Fruit fly (Drosophila melanogaster) whole organism, wandering third instar larva: ENCODE data around the gene Tmx3.
A peak's percentile ranks its signal among the peaks of the same experiment; 100 is the strongest.

Experiments used
- Abd-B ChIP-seq: fragments of >200 bp; optimal IDR thresholded peaks from 2 replicates; lab custom pipeline; 2017; ENCODE audit warnings: missing biosample characterization, missing genetic modification characterization
- CrebA ChIP-seq: fragments of 200-800 bp; sonication (Bioruptor generic); optimal IDR thresholded peaks from 2 replicates; lab custom pipeline; 2016; ENCODE audit warnings: missing biosample characterization, mild to moderate bottlenecking, missing genetic modification characterization, borderline replicate concordance
- Dfd ChIP-seq: fragments of >200 bp; optimal IDR thresholded peaks from 2 replicates; lab custom pipeline; 2017; ENCODE audit warnings: missing biosample characterization, missing genetic modification characterization
- Dif ChIP-seq: fragments of 200-275, 200-300 bp; sonication (Bioruptor generic); optimal IDR thresholded peaks from 2 replicates; lab custom pipeline; 2018; ENCODE audit warnings: missing biosample characterization, missing genetic modification characterization; ENCODE audit not compliant: partially characterized antibody
- GATAd ChIP-seq: sonication (Bioruptor generic); optimal IDR thresholded peaks from 2 replicates; lab custom pipeline; 2016; ENCODE audit warnings: missing biosample characterization, missing genetic modification characterization
- HLH106 ChIP-seq: fragments of 200-800 bp; optimal IDR thresholded peaks from 3 replicates; lab custom pipeline; 2019; ENCODE audit warnings: missing biosample characterization, mild to moderate bottlenecking, missing genetic modification characterization, moderate library complexity
- Hnf4 ChIP-seq: fragments of 200-800 bp; sonication (Bioruptor generic); optimal IDR thresholded peaks from 2 replicates; lab custom pipeline; 2016; ENCODE audit warnings: missing biosample characterization, mild to moderate bottlenecking, missing genetic modification characterization
- Hr78 ChIP-seq: fragments of >200 bp; optimal IDR thresholded peaks from 2 replicates; lab custom pipeline; 2017; ENCODE audit warnings: missing biosample characterization, missing genetic modification characterization
- Hr83 ChIP-seq: fragments of 200-300 bp; sonication (Bioruptor generic); optimal IDR thresholded peaks from 2 replicates; lab custom pipeline; 2016; ENCODE audit warnings: missing biosample characterization, mild to moderate bottlenecking, missing genetic modification characterization, moderate library complexity; ENCODE audit not compliant: poor library complexity, severe bottlenecking
- Jra ChIP-seq: sonication (Bioruptor generic); optimal IDR thresholded peaks from 2 replicates; lab custom pipeline; 2016; ENCODE audit warnings: missing biosample characterization, missing genetic modification characterization
- Myc ChIP-seq: fragments of >200 bp; optimal IDR thresholded peaks from 2 replicates; lab custom pipeline; 2017
- OdsH ChIP-seq: fragments of 200-800 bp; sonication (Bioruptor generic); optimal IDR thresholded peaks from 2 replicates; lab custom pipeline; 2016; ENCODE audit warnings: missing biosample characterization, mild to moderate bottlenecking, missing genetic modification characterization
- Rel ChIP-seq, 2 experiments: fragments of 200-800 bp; sonication (Bioruptor generic) in 1 of 2; optimal IDR thresholded peaks; 2 replicates in 1 of 2; 3 replicates in 1 of 2; lab custom pipeline; 2016 to 2019; ENCODE audit warnings: mild to moderate bottlenecking in 2 of 2, missing biosample characterization in 2 of 2, missing genetic modification characterization in 2 of 2, moderate library complexity in 1 of 2
- Sp1 ChIP-seq: fragments of 200-800 bp; sonication (Bioruptor generic); optimal IDR thresholded peaks from 3 replicates; lab custom pipeline; 2019; ENCODE audit warnings: missing biosample characterization, mild to moderate bottlenecking, missing genetic modification characterization, moderate library complexity
- Vsx2 ChIP-seq: fragments of 200-300, 225-300 bp; sonication (Bioruptor generic); optimal IDR thresholded peaks from 2 replicates; lab custom pipeline; 2018; ENCODE audit warnings: missing biosample characterization, missing genetic modification characterization; ENCODE audit not compliant: partially characterized antibody
- br ChIP-seq: fragments of 200-800 bp; sonication (Bioruptor generic); optimal IDR thresholded peaks from 2 replicates; lab custom pipeline; 2016; ENCODE audit warnings: missing biosample characterization, missing genetic modification characterization
- dl ChIP-seq, 2 experiments: fragments of 175-275, 200-275 bp in 1 of 2; fragments of 200-275 bp in 1 of 2; sonication (Bioruptor generic); optimal IDR thresholded peaks; lab custom pipeline; 2018; ENCODE audit warnings: mild to moderate bottlenecking in 2 of 2, missing biosample characterization in 2 of 2, missing genetic modification characterization in 2 of 2, moderate library complexity in 2 of 2; ENCODE audit not compliant: partially characterized antibody in 2 of 2, insufficient read depth in 1 of 2
- ey ChIP-seq: fragments of 200-800 bp; sonication (Bioruptor generic); optimal IDR thresholded peaks from 2 replicates; lab custom pipeline; 2016; ENCODE audit warnings: missing biosample characterization, missing genetic modification characterization
- foxo ChIP-seq, 2 experiments: fragments of 200-800 bp; sonication (Bioruptor generic); optimal IDR thresholded peaks; 2 replicates in 1 of 2; 3 replicates in 1 of 2; lab custom pipeline; 2016 to 2017; ENCODE audit warnings: missing biosample characterization in 2 of 2, missing genetic modification characterization in 2 of 2
- fru ChIP-seq: fragments of 200-800 bp; sonication (Bioruptor generic); optimal IDR thresholded peaks from 3 replicates; lab custom pipeline; 2016; ENCODE audit warnings: missing biosample characterization, mild to moderate bottlenecking, missing genetic modification characterization
- h ChIP-seq: fragments of 200-800 bp; sonication (Bioruptor generic); optimal IDR thresholded peaks from 3 replicates; lab custom pipeline; 2016; ENCODE audit warnings: missing biosample characterization, mild to moderate bottlenecking, missing genetic modification characterization
- jim ChIP-seq: fragments of 175-275, 200-325 bp; sonication (Bioruptor generic); optimal IDR thresholded peaks from 2 replicates; lab custom pipeline; 2016; ENCODE audit warnings: missing biosample characterization, mild to moderate bottlenecking, missing genetic modification characterization
- lola ChIP-seq: fragments of >200 bp; optimal IDR thresholded peaks from 2 replicates; lab custom pipeline; 2017; ENCODE audit warnings: missing biosample characterization, missing genetic modification characterization
- pan ChIP-seq: fragments of >200 bp; optimal IDR thresholded peaks from 2 replicates; lab custom pipeline; 2017
- rgr ChIP-seq: fragments of 200-800 bp; sonication (Bioruptor generic); optimal IDR thresholded peaks from 3 replicates; lab custom pipeline; 2016; ENCODE audit warnings: missing biosample characterization, mild to moderate bottlenecking, missing genetic modification characterization
- sage ChIP-seq: fragments of 200-800 bp; sonication (Bioruptor generic); optimal IDR thresholded peaks from 2 replicates; lab custom pipeline; 2016; ENCODE audit warnings: missing biosample characterization, mild to moderate bottlenecking, missing genetic modification characterization
- tai ChIP-seq: sonication (Bioruptor generic); optimal IDR thresholded peaks from 2 replicates; lab custom pipeline; 2016; ENCODE audit warnings: missing biosample characterization, missing genetic modification characterization
- usp ChIP-seq: fragments of >200 bp; optimal IDR thresholded peaks from 2 replicates; lab custom pipeline; 2017; ENCODE audit warnings: missing biosample characterization, missing genetic modification characterization
- woc ChIP-seq: sonication (Bioruptor generic); optimal IDR thresholded peaks from 2 replicates; lab custom pipeline; 2016; ENCODE audit warnings: missing biosample characterization, mild to moderate bottlenecking, missing genetic modification characterization

The Tmx3 gene

DNA sequence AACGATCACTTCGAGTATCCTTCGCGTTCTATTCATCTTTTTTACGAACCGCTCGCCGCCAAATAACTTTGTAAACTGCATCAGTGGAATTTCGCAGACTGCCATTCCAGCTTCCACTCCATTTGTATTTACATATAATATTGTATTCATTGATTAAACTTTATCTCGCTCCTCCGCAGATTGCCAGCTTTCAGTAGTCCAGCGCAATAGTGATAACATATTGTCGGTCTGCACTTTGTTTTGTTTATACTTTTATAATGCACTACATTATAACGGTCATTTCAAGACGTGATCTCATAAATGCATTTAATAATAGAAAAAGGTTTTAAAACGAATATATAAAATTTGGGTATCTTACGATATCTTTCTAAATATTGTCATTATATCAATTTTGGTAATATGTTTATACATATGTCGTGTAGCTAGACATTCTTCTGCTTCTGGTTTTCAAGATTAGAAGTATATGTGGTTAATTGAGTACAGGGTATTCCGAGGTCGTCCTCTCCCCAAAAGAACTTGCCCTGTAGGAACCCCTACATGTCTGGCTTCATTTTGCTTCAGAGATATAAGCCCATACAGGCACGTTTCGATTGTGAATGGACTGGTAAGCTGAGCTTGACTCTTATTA is 39.3 kb downstream of the Tmx3 start, which contains the start of gene CG4950:
Gene CG4950, minus strand, starts transcription at position 51 of the 628 bp plus-strand sequence.
- no peak for TF ChIP-seq h (GFP tag; lab: Kevin White, UChicago)
- TF ChIP-seq HLH106 (tag; lab: Kevin White, UChicago), result peak; percentile 40

- TF ChIP-seq woc (GFP tag; lab: Kevin White, UChicago) (no peak), CrebA (GFP tag; lab: Kevin White, UChicago) (no peak), OdsH (GFP tag; lab: Kevin White, UChicago) (no peak), Dif (GFP tag; lab: Kevin White, UChicago) (no peak), Sp1 (GFP tag; lab: Kevin White, UChicago) (no peak)
Measured at dm6 chr3L:16269092-16269491, 40.2 kb downstream of the Tmx3 start, which contains the start of gene CG13068. CG13068 (plus strand) TSS chr3L:16269392.

- TF ChIP-seq OdsH (GFP tag; lab: Kevin White, UChicago) (no peak), br (GFP tag; lab: Kevin White, UChicago) (no peak), Hr78 (GFP tag; lab: Kevin White, UChicago) (no peak), Myc (lab: Kevin White, UChicago) (no peak), HLH106 (tag; lab: Kevin White, UChicago) (no peak)
Measured at dm6 chr3L:16270802-16271332, 42.0 kb downstream of the Tmx3 start, which contains the start of the genes CG34248 and CG13067. CG34248 (minus strand) TSS chr3L:16270902. CG13067 (plus strand) TSS chr3L:16271282.

DNA sequence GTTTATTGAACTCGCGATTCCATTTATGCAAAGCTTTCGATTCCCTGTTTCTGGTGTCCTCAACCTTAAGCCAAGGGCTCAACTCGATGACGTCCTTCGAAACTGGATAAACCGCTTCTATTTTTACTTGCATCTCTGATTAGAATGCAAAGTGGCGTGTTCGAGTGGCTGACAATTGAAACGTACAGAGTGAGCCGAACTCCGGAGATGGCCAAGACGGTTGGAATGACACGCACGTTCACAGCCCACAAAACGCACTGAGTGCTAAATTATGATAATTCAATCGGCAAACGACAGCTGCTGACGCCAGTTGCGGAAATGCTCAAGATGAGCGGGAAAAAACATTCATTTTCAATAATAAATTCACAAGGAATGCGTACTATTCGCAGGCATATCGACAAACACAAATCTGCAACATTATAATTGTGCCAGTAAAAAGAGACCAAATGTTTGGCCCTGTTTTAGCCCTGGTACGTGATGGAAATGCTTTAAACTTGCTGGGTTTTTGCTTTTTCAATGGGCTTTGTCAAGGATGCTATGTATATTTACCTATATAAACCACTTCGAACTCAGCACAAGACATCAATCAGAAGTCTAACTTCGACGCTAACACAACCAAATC is 43.5 kb downstream of the Tmx3 start, which contains the start of gene CG13066:
Gene CG13066, plus strand, starts transcription at position 572 of the 622 bp plus-strand sequence.
- TF ChIP-seq ey (GFP tag; lab: Kevin White, UChicago) (no peak), Abd-B (GFP tag; lab: Kevin White, UChicago) (no peak), Sp1 (GFP tag; lab: Kevin White, UChicago) (no peak), Hr83 (GFP tag; lab: Kevin White, UChicago) (no peak), HLH106 (tag; lab: Kevin White, UChicago) (no peak), lola (GFP tag; lab: Kevin White, UChicago) (no peak), tai (no peak), jim (GFP tag; lab: Kevin White, UChicago) (no peak), Jra (GFP tag; lab: Kevin White, UChicago) (no peak), Dfd (GFP tag; lab: Kevin White, UChicago) (no peak), Hnf4 (GFP tag; lab: Kevin White, UChicago) (no peak), Hr78 (GFP tag; lab: Kevin White, UChicago) (no peak), sage (no peak), GATAd (GFP tag; lab: Kevin White, UChicago) (no peak), dl (GFP tag; optimal IDR thresholded peaks at IDR 0.05; lab: Kevin White, UChicago; ENCODE audit: insufficient read depth in 1 of 2, partially characterized antibody in 2 of 2) (no peak), Myc (lab: Kevin White, UChicago) (no peak), fru (GFP tag; lab: Kevin White, UChicago) (no peak), Vsx2 (no peak)

dm6 chr3L:16275391-16276017 is 46.6 kb downstream of the Tmx3 start:
- TF ChIP-seq Jra (GFP tag; lab: Kevin White, UChicago), result no peak
- TF ChIP-seq br (GFP tag; lab: Kevin White, UChicago), result no peak
- no peak for TF ChIP-seq CrebA (GFP tag; lab: Kevin White, UChicago)
- TF ChIP-seq pan (lab: Kevin White, UChicago), result no peak
- no peak for TF ChIP-seq jim (GFP tag; lab: Kevin White, UChicago)
- no peak for TF ChIP-seq Rel (GFP tag; optimal IDR thresholded peaks at IDR 0.05; lab: Kevin White, UChicago)
- TF ChIP-seq Rel (tag; optimal IDR thresholded peaks at IDR 0.05; lab: Kevin White, UChicago), result no peak
- TF ChIP-seq tai, result no peak
- no peak for TF ChIP-seq rgr
- TF ChIP-seq usp (GFP tag; lab: Kevin White, UChicago), result no peak
- no peak for TF ChIP-seq Hnf4 (GFP tag; lab: Kevin White, UChicago)
- no peak for TF ChIP-seq HLH106 (tag; lab: Kevin White, UChicago)
- TF ChIP-seq Myc (lab: Kevin White, UChicago), result no peak
- TF ChIP-seq woc (GFP tag; lab: Kevin White, UChicago), result no peak
- TF ChIP-seq foxo (GFP tag; optimal IDR thresholded peaks at IDR 0.05; lab: Kevin White, UChicago), result no peak
- no peak for TF ChIP-seq sage
- TF ChIP-seq dl (GFP tag; optimal IDR thresholded peaks at IDR 0.05; lab: Kevin White, UChicago; ENCODE audit: insufficient read depth in 1 of 2, partially characterized antibody in 2 of 2), result no peak
- no peak for TF ChIP-seq OdsH (GFP tag; lab: Kevin White, UChicago)
